Worm (Caenorhabditis elegans) whole organism, L4 larva: ENCODE results near the gene srd-68.

ENCODE experiments used
- D1046.2 ChIP-seq: fragments of 200-800 bp; sonication (Bioruptor generic); IDR thresholded peaks from 2 replicates; pipeline ENCODE4 v1.3.6; 2022; ENCODE audit warnings: missing genetic modification characterization, missing compliant biosample characterization
- T26A8.4 ChIP-seq: fragments of 200-800 bp; sonication (Bioruptor generic); IDR thresholded peaks from 2 replicates; pipeline ENCODE4 v1.3.6; 2022; ENCODE audit warnings: missing genetic modification characterization, missing compliant biosample characterization
- ZK546.5 ChIP-seq, 2 experiments: sonication (generic microtip); optimal IDR thresholded peaks; 2 replicates each; lab custom pipeline; 2017; ENCODE audit warnings: missing biosample characterization in 2 of 2, missing genetic modification characterization in 2 of 2
- arid-1 ChIP-seq: fragments of 200-800 bp; sonication (Bioruptor generic); conservative IDR thresholded peaks from 2 replicates; pipeline ENCODE4 v1.3.6; 2022; ENCODE audit warnings: missing genetic modification reagents, missing genetic modification characterization, missing compliant biosample characterization
- ceh-20 ChIP-seq: fragments of 200-800 bp; sonication (Bioruptor generic); IDR thresholded peaks from 2 replicates; pipeline ENCODE4 v1.3.6; 2022; ENCODE audit warnings: missing genetic modification reagents, missing genetic modification characterization, missing compliant biosample characterization
- ceh-44 ChIP-seq: fragments of 200-800 bp; sonication (Bioruptor generic); IDR thresholded peaks from 2 replicates; pipeline ENCODE4 v1.3.6; 2022; ENCODE audit warnings: missing genetic modification reagents, missing genetic modification characterization, missing compliant biosample characterization
- daf-19 ChIP-seq: fragments of 200-800 bp; sonication (Bioruptor generic); conservative IDR thresholded peaks from 2 replicates; pipeline ENCODE4 v1.3.6; 2022; ENCODE audit warnings: missing genetic modification characterization, missing compliant biosample characterization
- dmd-6 ChIP-seq: fragments of 200-800 bp; sonication (Bioruptor generic); IDR thresholded peaks from 2 replicates; pipeline ENCODE4 v1.3.6; 2022; ENCODE audit warnings: missing genetic modification reagents, missing genetic modification characterization, missing compliant biosample characterization
- duxl-1 ChIP-seq: sonication (generic microtip); optimal IDR thresholded peaks from 2 replicates; lab custom pipeline; 2016; ENCODE audit warnings: mild to moderate bottlenecking, missing genetic modification characterization, moderate library complexity, missing compliant biosample characterization; ENCODE audit not compliant: poor library complexity
- egl-43 ChIP-seq: fragments of 200-800 bp; sonication (Bioruptor generic); IDR thresholded peaks from 2 replicates; pipeline ENCODE4 v1.3.6; 2022; ENCODE audit warnings: missing genetic modification reagents, missing genetic modification characterization, missing compliant biosample characterization
- gei-8 ChIP-seq: fragments of 200-800 bp; sonication (Bioruptor generic); optimal IDR thresholded peaks from 2 replicates; lab custom pipeline; 2018; ENCODE audit warnings: mild to moderate bottlenecking, missing genetic modification characterization, missing compliant biosample characterization
- hif-1 ChIP-seq, 2 experiments: sonication (generic microtip); optimal IDR thresholded peaks; 2 replicates each; lab custom pipeline; 2016 to 2017; ENCODE audit warnings: missing compliant biosample characterization in 2 of 2, missing genetic modification characterization in 2 of 2, missing genetic modification reagents in 2 of 2, missing genotype in 2 of 2, mild to moderate bottlenecking in 1 of 2
- hlh-11 ChIP-seq: fragments of 200-800 bp; sonication (Bioruptor generic); optimal IDR thresholded peaks from 2 replicates; lab custom pipeline; 2018; ENCODE audit warnings: mild to moderate bottlenecking, missing genetic modification characterization, missing compliant biosample characterization
- hlh-30 ChIP-seq: sonication (generic microtip); optimal IDR thresholded peaks from 2 replicates; lab custom pipeline; 2017; ENCODE audit warnings: antibody characterized with exemption, mild to moderate bottlenecking, missing genetic modification characterization, missing compliant biosample characterization; ENCODE audit not compliant: insufficient read depth
- jun-1 ChIP-seq: fragments of 150-350 bp; optimal IDR thresholded peaks from 2 replicates; lab custom pipeline; 2014; ENCODE audit warnings: missing biosample characterization, missing genetic modification reagents, missing genetic modification characterization
- lin-1 ChIP-seq: fragments of 200-800 bp; sonication (Bioruptor generic); IDR thresholded peaks from 2 replicates; pipeline ENCODE4 v1.3.6; 2022; ENCODE audit warnings: missing genetic modification reagents, missing genetic modification characterization, missing compliant biosample characterization
- lin-15B ChIP-seq: fragments of 150-350 bp; sonication (generic microtip); optimal IDR thresholded peaks from 3 replicates; lab custom pipeline; 2014; ENCODE audit warnings: missing biosample characterization, missing genetic modification characterization
- lin-29 ChIP-seq: fragments of 200-800 bp; sonication (Bioruptor generic); IDR thresholded peaks from 2 replicates; pipeline ENCODE4 v1.3.6; 2022; ENCODE audit warnings: missing genetic modification reagents, missing genetic modification characterization, missing compliant biosample characterization
- mdl-1 ChIP-seq, 2 experiments: fragments of 150-350 bp in 1 of 2; sonication (generic microtip) in 1 of 2; optimal IDR thresholded peaks; 2 replicates each; lab custom pipeline; 2014 to 2017; ENCODE audit warnings: missing biosample characterization in 2 of 2, missing genetic modification characterization in 2 of 2
- mes-2 ChIP-seq: sonication (generic microtip); optimal IDR thresholded peaks from 2 replicates; lab custom pipeline; 2016; ENCODE audit warnings: missing genotype, mild to moderate bottlenecking, missing genetic modification characterization, missing compliant biosample characterization; ENCODE audit not compliant: poor library complexity, severe bottlenecking
- mxl-2 ChIP-seq: fragments of 200-800 bp; sonication (Bioruptor generic); conservative IDR thresholded peaks from 2 replicates; pipeline ENCODE4 v1.3.6; 2022; ENCODE audit warnings: missing genetic modification reagents, missing genetic modification characterization, missing compliant biosample characterization
- nhr-237 ChIP-seq: sonication (generic microtip); optimal IDR thresholded peaks from 2 replicates; lab custom pipeline; 2017; ENCODE audit warnings: missing biosample characterization, missing genetic modification characterization
- nhr-28 ChIP-seq: fragments of 150-350 bp; optimal IDR thresholded peaks from 2 replicates; lab custom pipeline; 2014; ENCODE audit warnings: missing biosample characterization, missing genetic modification characterization
- nhr-41 ChIP-seq: fragments of 200-800 bp; sonication (Bioruptor generic); IDR thresholded peaks from 2 replicates; pipeline ENCODE4 v1.3.6; 2022; ENCODE audit warnings: missing genetic modification reagents, missing genetic modification characterization, missing compliant biosample characterization
- nhr-42 ChIP-seq: fragments of 200-800 bp; sonication (Bioruptor generic); IDR thresholded peaks from 2 replicates; pipeline ENCODE4 v1.3.6; 2022; ENCODE audit warnings: missing genetic modification characterization, missing compliant biosample characterization
- nhr-48 ChIP-seq: sonication (generic microtip); optimal IDR thresholded peaks from 2 replicates; lab custom pipeline; 2016; ENCODE audit warnings: mild to moderate bottlenecking, missing genetic modification characterization, missing compliant biosample characterization
- nhr-6 ChIP-seq: fragments of 150-350 bp; optimal IDR thresholded peaks from 2 replicates; lab custom pipeline; 2014; ENCODE audit warnings: missing biosample characterization, missing genetic modification characterization
- php-3 ChIP-seq: fragments of 200-800 bp; sonication (Bioruptor generic); IDR thresholded peaks from 2 replicates; pipeline ENCODE4 v1.3.6; 2022; ENCODE audit warnings: missing genetic modification reagents, missing genetic modification characterization, missing compliant biosample characterization
- pqm-1 ChIP-seq: sonication (generic microtip); optimal IDR thresholded peaks from 2 replicates; lab custom pipeline; 2017; ENCODE audit warnings: missing biosample characterization, missing genetic modification characterization
- rbr-2 ChIP-seq: sonication (generic microtip); optimal IDR thresholded peaks from 2 replicates; lab custom pipeline; 2016; ENCODE audit warnings: missing genotype, missing genetic modification characterization, missing compliant biosample characterization
- sdz-12 ChIP-seq: fragments of 200-800 bp; sonication (Bioruptor generic); optimal IDR thresholded peaks from 2 replicates; lab custom pipeline; 2018; ENCODE audit warnings: mild to moderate bottlenecking, missing genetic modification characterization, missing compliant biosample characterization
- set-16 ChIP-seq: fragments of 200-800 bp; sonication (Bioruptor generic); IDR thresholded peaks from 2 replicates; pipeline ENCODE4 v1.3.6; 2022; ENCODE audit warnings: missing genetic modification reagents, missing genetic modification characterization, missing compliant biosample characterization
- skn-1 ChIP-seq: fragments of 150-350 bp; optimal IDR thresholded peaks from 2 replicates; lab custom pipeline; 2014; ENCODE audit warnings: missing biosample characterization, missing genetic modification characterization
- spr-3 ChIP-seq: fragments of 200-800 bp; sonication (Bioruptor generic); optimal IDR thresholded peaks from 2 replicates; lab custom pipeline; 2018; ENCODE audit warnings: mild to moderate bottlenecking, missing genetic modification characterization, missing compliant biosample characterization
- tra-1 ChIP-seq: fragments of 200-800 bp; sonication (Bioruptor generic); IDR thresholded peaks from 2 replicates; pipeline ENCODE4 v1.3.6; 2022; ENCODE audit warnings: missing genetic modification reagents, missing genetic modification characterization, missing compliant biosample characterization
- zfp-2 ChIP-seq: sonication (generic microtip); optimal IDR thresholded peaks from 2 replicates; lab custom pipeline; 2016; ENCODE audit warnings: mild to moderate bottlenecking, missing genetic modification characterization, missing compliant biosample characterization
- ztf-7 ChIP-seq: fragments of 150-350 bp; optimal IDR thresholded peaks from 2 replicates; lab custom pipeline; 2014; ENCODE audit warnings: missing biosample characterization, missing genetic modification characterization

srd-68 gene

DNA sequence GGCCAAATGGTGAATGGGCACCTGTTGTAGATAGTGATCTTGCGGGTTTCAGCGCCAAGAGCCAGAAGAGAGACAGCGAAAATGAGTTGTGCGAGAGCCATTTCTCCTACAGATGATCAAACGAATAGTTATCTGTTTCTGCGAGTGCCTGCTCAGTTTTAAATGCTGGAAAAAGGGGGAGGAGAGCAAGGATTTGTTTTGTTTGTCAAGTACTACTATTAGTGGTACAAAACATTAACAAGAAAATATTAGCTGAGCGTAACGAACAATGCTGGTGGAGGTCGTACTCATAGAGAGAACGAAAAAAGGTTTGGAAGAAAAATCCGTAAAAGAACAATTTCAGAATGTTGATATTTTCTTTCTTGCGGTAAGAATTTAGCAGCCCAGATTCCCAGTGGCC, 31.2 kb downstream of the srd-68 start, which contains the start of gene thn-4 (continued):
- no peak for TF ChIP-seq skn-1 (tag; lab: Kevin White, UChicago)
- TF ChIP-seq mdl-1 (tag; optimal IDR thresholded peaks at IDR 0.05; lab: Kevin White, UChicago): no peak

DNA sequence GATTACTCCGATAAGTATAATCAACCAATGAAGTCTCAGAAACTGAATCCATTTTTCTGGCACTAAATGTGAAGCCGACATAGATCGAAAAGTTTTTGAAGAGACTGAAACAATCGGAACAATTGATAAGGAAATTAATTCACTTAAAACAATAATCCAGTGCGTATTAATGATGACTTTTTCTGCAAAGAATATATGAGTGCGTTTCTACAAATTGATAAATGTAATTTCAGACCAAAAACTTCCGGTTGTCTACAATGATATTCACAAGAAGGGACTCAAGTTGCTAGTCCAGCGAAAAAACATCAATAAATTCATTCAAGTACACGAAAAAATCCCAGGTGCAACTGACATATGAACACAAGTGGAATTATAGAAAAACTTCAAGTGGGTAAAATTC, 32.9 kb downstream of the srd-68 start, which contains the start of gene clec-33:
Gene clec-33 (minus strand): TSS at position 101 of the 400 bp plus-strand sequence.
- no peak for TF ChIP-seq nhr-237 (tag; lab: Kevin White, UChicago)
- no peak for TF ChIP-seq mxl-2
- no peak for TF ChIP-seq nhr-42 (GFP tag; lab: Robert Waterston, UW)
- TF ChIP-seq T26A8.4 (GFP tag; lab: Robert Waterston, UW): no peak
- TF ChIP-seq nhr-48: no peak
- TF ChIP-seq spr-3 (GFP tag; lab: Kevin White, UChicago): no peak
- no peak for TF ChIP-seq egl-43 (GFP tag; lab: Robert Waterston, UW)
- TF ChIP-seq php-3: no peak
- TF ChIP-seq set-16 (GFP tag; lab: Robert Waterston, UW): no peak
- no peak for TF ChIP-seq ZK546.5 (tag; optimal IDR thresholded peaks at IDR 0.05; lab: Kevin White, UChicago)
- TF ChIP-seq lin-15B (tag; lab: Kevin White, UChicago): no peak

DNA sequence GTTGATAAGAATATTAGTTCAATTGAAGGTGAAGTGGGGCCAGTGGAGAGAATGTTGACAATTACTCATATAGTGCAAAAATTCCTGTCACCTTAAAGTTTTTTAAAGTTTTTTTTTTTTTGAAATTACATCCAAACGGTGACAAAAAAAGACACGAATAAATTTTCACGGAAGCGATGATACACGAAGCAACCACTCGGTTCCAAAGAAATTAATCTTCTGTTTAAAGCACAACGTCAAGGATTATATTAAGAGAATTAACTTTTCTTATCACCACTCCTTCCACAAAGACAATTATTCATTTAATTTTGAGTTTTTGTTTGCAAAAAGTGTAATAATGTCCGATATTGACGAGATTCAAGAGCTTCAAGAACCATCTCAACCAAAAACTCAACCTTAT, 37.2 kb downstream of the srd-68 start, which contains the start of gene clec-28:
Gene clec-28 (plus strand): TSS at position 301 of the 400 bp plus-strand sequence.
- TF ChIP-seq ceh-20 (GFP tag; lab: Robert Waterston, UW): no peak
- TF ChIP-seq mes-2 (tag; lab: Kevin White, UChicago): no peak
- TF ChIP-seq hlh-11 (tag; lab: Kevin White, UChicago): no peak
- TF ChIP-seq nhr-6: no peak
- TF ChIP-seq lin-1 (GFP tag; lab: Robert Waterston, UW): no peak

DNA sequence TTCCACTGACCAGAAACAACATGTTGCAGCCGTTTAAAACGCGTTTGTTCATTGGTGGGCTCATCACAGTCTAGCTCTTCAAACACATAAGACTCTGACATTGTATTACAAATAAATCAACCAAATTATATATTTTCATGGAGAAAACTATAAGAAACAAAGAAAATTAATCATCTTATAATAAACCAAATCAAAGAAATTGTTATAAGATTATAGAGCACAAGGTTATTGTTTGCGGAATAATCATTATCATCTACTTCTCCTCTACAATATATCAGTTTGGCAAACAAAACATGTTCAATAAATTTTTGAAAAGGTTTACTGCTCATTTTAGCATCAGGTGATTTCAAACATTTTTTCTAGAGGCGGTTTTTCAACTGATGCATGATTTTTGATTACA, 40.9 kb downstream of the srd-68 start, which contains the start of the genes clec-32 and clec-24:
Gene clec-32 (minus strand): TSS at position 101 of the 400 bp plus-strand sequence.
Gene clec-24 (plus strand): TSS at position 294 of the 400 bp plus-strand sequence.
- TF ChIP-seq nhr-41 (GFP tag; lab: Robert Waterston, UW): no peak
- no peak for TF ChIP-seq ceh-44 (GFP tag; lab: Robert Waterston, UW)
- TF ChIP-seq sdz-12: no peak
- no peak for TF ChIP-seq D1046.2
- no peak for TF ChIP-seq zfp-2
- no peak for TF ChIP-seq jun-1 (tag; lab: Kevin White, UChicago)
- TF ChIP-seq ZK546.5 (tag; optimal IDR thresholded peaks at IDR 0.05; lab: Kevin White, UChicago): no peak
- TF ChIP-seq arid-1 (GFP tag; lab: Robert Waterston, UW): no peak
- TF ChIP-seq hlh-30 (tag; lab: Kevin White, UChicago): no peak
- TF ChIP-seq php-3: no peak
- TF ChIP-seq ztf-7 (tag; lab: Kevin White, UChicago): no peak
- TF ChIP-seq hif-1 (tag; optimal IDR thresholded peaks at IDR 0.05; lab: Kevin White, UChicago): no peak
- no peak for TF ChIP-seq rbr-2 (tag; lab: Kevin White, UChicago)
- TF ChIP-seq, all 104 proteins: peak for 0

DNA sequence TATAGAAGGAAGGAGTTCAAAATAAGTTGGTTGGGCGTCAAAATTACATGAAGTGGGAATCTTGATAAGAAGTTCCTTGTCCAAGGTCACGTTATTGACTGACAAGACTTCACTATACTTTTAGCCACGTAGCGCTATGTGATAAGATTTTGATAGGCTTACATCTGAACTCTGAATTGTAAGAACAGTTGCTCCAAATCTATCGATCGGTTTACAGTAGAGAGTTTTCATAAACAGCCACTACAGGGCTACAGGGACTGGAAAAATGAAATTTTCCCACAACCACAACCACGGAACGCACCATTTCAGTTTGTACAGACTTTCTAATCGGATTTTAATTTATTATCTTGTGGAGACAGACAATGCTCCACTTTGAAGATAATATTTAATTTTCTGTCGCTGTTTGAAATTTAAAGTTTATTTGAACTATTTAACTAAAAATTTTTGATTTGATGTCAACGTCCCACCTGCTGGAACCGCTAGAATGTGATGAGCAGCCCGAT, 44.6 kb downstream of the srd-68 start, which contains the start of the genes clec-31 and clec-22:
Gene clec-31 (minus strand): TSS at position 101 of the 503 bp plus-strand sequence.
Gene clec-22 (plus strand): TSS at position 453 of the 503 bp plus-strand sequence.
- TF ChIP-seq hlh-11 (tag; lab: Kevin White, UChicago) (no peak), daf-19 (GFP tag; lab: Robert Waterston, UW) (no peak), gei-8 (GFP tag; lab: Kevin White, UChicago) (no peak), nhr-28 (no peak), dmd-6 (GFP tag; lab: Robert Waterston, UW) (no peak), lin-29 (GFP tag; lab: Robert Waterston, UW) (no peak), tra-1 (no peak), pqm-1 (no peak), nhr-6 (no peak), duxl-1 (tag; lab: Kevin White, UChicago) (no peak), egl-43 (GFP tag; lab: Robert Waterston, UW) (no peak)
- TF ChIP-seq, all 104 proteins: peak for 0
